Fruit fly (Drosophila melanogaster) whole organism, adult: ENCODE data around the gene CG31415.
A peak's percentile ranks its signal among the peaks of the same experiment; 100 is the strongest.

Experiments used
- CG11617 ChIP-seq: fragments of 200-800 bp; sonication (Bioruptor generic); optimal IDR thresholded peaks from 2 replicates; lab custom pipeline; 2017; ENCODE audit warnings: mild to moderate bottlenecking, missing biosample characterization, missing genetic modification reagents, missing genetic modification characterization
- CG12768 ChIP-seq: fragments of 200-800 bp; sonication (Bioruptor generic); optimal IDR thresholded peaks from 2 replicates; lab custom pipeline; 2017; ENCODE audit warnings: missing biosample characterization, missing genetic modification characterization, mild to moderate bottlenecking, moderate library complexity, missing genetic modification reagents
- Clk ChIP-seq: fragments of 200-800 bp; sonication (Bioruptor generic); optimal IDR thresholded peaks from 2 replicates; lab custom pipeline; 2017; ENCODE audit warnings: missing biosample characterization, missing genetic modification characterization
- Mnt ChIP-seq: fragments of 200-800 bp; sonication (Bioruptor generic); optimal IDR thresholded peaks from 2 replicates; lab custom pipeline; 2016; ENCODE audit warnings: missing biosample characterization, mild to moderate bottlenecking, missing genetic modification characterization
- cnc ChIP-seq, 2 experiments: fragments of >200 bp; optimal IDR thresholded peaks; 2 replicates each; lab custom pipeline; 2017
- kay ChIP-seq: fragments of 200-800 bp; sonication (Bioruptor generic); peaks from one replicate; lab custom pipeline; 2016; ENCODE audit warnings: missing biosample characterization, missing genetic modification characterization, borderline replicate concordance
- ovo ChIP-seq: fragments of 200-800 bp; sonication (Bioruptor generic); optimal IDR thresholded peaks from 2 replicates; lab custom pipeline; 2016; ENCODE audit warnings: missing biosample characterization, missing genetic modification characterization
- pad ChIP-seq: fragments of 200-800 bp; sonication (Bioruptor generic); optimal IDR thresholded peaks from 3 replicates; lab custom pipeline; 2017; ENCODE audit warnings: missing biosample characterization, missing genetic modification characterization, mild to moderate bottlenecking, moderate library complexity, missing genetic modification reagents
- toe ChIP-seq: fragments of 200-800 bp; sonication (Bioruptor generic); optimal IDR thresholded peaks from 2 replicates; lab custom pipeline; 2016; ENCODE audit warnings: missing biosample characterization, missing genetic modification characterization

- TF ChIP-seq toe (GFP tag; lab: Kevin White, UChicago), result no peak
- TF ChIP-seq kay (GFP tag; lab: Kevin White, UChicago), result no peak
- TF ChIP-seq ovo (GFP tag; lab: Kevin White, UChicago), result no peak
- TF ChIP-seq Mnt (GFP tag; lab: Kevin White, UChicago), result peak; percentile 36
- no peak for TF ChIP-seq CG11617 (GFP tag; lab: Kevin White, UChicago)
- TF ChIP-seq Clk (GFP tag; lab: Kevin White, UChicago), result no peak
- peak; percentile 5 for TF ChIP-seq CG12768 (GFP tag; lab: Kevin White, UChicago)
- TF ChIP-seq cnc (optimal IDR thresholded peaks at IDR 0.05; lab: Kevin White, UChicago), result no peak
- no peak for TF ChIP-seq pad (GFP tag; lab: Kevin White, UChicago)
These were observed 30.8 kb downstream of the CG31415 start, which contains the start of gene Whamy for dm6 chr3R:9774147-9774546.
